Worm (Caenorhabditis elegans) whole organism, L4/young adult: ENCODE results near the gene Y56A3A.28.

Experiments used
- W03F9.2 ChIP-seq: fragments of 150-350 bp; optimal IDR thresholded peaks from 2 replicates; lab custom pipeline; 2014; ENCODE audit warnings: missing biosample characterization, missing genetic modification characterization
- him-1 ChIP-seq: sonication (generic microtip); optimal IDR thresholded peaks from 2 replicates; lab custom pipeline; 2016; ENCODE audit warnings: missing genotype, missing genetic modification reagents, missing genetic modification characterization, missing compliant biosample characterization

- TF ChIP-seq W03F9.2 (tag; lab: Kevin White, UChicago) = no peak
- TF ChIP-seq him-1 (tag; lab: Kevin White, UChicago) = no peak
These were observed 42.5 kb upstream of the Y56A3A.28 start for ce11 chrIII:12013718-12014117.
